Fruit fly (Drosophila melanogaster): ENCODE measurements around the gene mthl1.

mthl1 gene

dm6 chrX:16696614-16697519 lies 56.1 kb downstream of the mthl1 start:
- TF ChIP-seq bab1 (GFP tag; optimal IDR thresholded peaks at IDR 0.05) (no peak), kay (GFP tag; ENCODE audit: borderline replicate concordance) (no peak), CG33017 (tag; optimal IDR thresholded peaks at IDR 0.05) (no peak), CG14711 (tag; optimal IDR thresholded peaks at IDR 0.05) (no peak), pad (GFP tag; optimal IDR thresholded peaks at IDR 0.05) (no peak), Hr96 (GFP tag; optimal IDR thresholded peaks at IDR 0.05) (no peak), toe (GFP tag; optimal IDR thresholded peaks at IDR 0.05) (no peak), tj (GFP tag; optimal IDR thresholded peaks at IDR 0.05) (no peak), cic (GFP tag; optimal IDR thresholded peaks at IDR 0.05) (no peak), CG5204 (GFP tag; optimal IDR thresholded peaks at IDR 0.05) (no peak), CG7045 (GFP tag; optimal IDR thresholded peaks at IDR 0.05) (no peak), Mnt (GFP tag; optimal IDR thresholded peaks at IDR 0.05) (no peak), CG11617 (GFP tag; optimal IDR thresholded peaks at IDR 0.05) (no peak), CG7101 (tag; optimal IDR thresholded peaks at IDR 0.05) (no peak), Crg-1 (GFP tag; optimal IDR thresholded peaks at IDR 0.05) (no peak), ovo (GFP tag; optimal IDR thresholded peaks at IDR 0.05) (no peak), CG12768 (GFP tag; optimal IDR thresholded peaks at IDR 0.05) (no peak)

dm6 chrX:16697882-16698571 lies 57.3 kb downstream of the mthl1 start:
- no peak for TF ChIP-seq cic (GFP tag; optimal IDR thresholded peaks at IDR 0.05)
- TF ChIP-seq CG12768 (GFP tag; optimal IDR thresholded peaks at IDR 0.05) = no peak
- no peak for TF ChIP-seq cnc (optimal IDR thresholded peaks at IDR 0.05)
- no peak for TF ChIP-seq toe (GFP tag; optimal IDR thresholded peaks at IDR 0.05)
- TF ChIP-seq CG5204 (GFP tag; optimal IDR thresholded peaks at IDR 0.05) = no peak
- no peak for TF ChIP-seq CG7045 (GFP tag; optimal IDR thresholded peaks at IDR 0.05)
- no peak for TF ChIP-seq tj (GFP tag; optimal IDR thresholded peaks at IDR 0.05)
- TF ChIP-seq kay (GFP tag; ENCODE audit: borderline replicate concordance) = no peak
- TF ChIP-seq CG14711 (tag; optimal IDR thresholded peaks at IDR 0.05) = no peak
- TF ChIP-seq CG1620 (GFP tag; optimal IDR thresholded peaks at IDR 0.05) = no peak
- TF ChIP-seq bab1 (GFP tag; optimal IDR thresholded peaks at IDR 0.05) = no peak
- TF ChIP-seq CG33017 (tag; optimal IDR thresholded peaks at IDR 0.05) = no peak
- TF ChIP-seq Crg-1 (GFP tag; optimal IDR thresholded peaks at IDR 0.05) = no peak
- TF ChIP-seq Clk (GFP tag; optimal IDR thresholded peaks at IDR 0.05) = no peak
- TF ChIP-seq Mnt (GFP tag; optimal IDR thresholded peaks at IDR 0.05) = no peak
- no peak for TF ChIP-seq CG7101 (tag; optimal IDR thresholded peaks at IDR 0.05)
- no peak for TF ChIP-seq pad (GFP tag; optimal IDR thresholded peaks at IDR 0.05)
- no peak for TF ChIP-seq Hr96 (GFP tag; optimal IDR thresholded peaks at IDR 0.05)
- TF ChIP-seq ovo (GFP tag; optimal IDR thresholded peaks at IDR 0.05) = no peak
- no peak for TF ChIP-seq CG11617 (GFP tag; optimal IDR thresholded peaks at IDR 0.05)
